Fruit fly (Drosophila melanogaster) whole organism, wandering third instar larva: ENCODE data around the gene CG31087.
A peak's percentile ranks its signal among the peaks of the same experiment; 100 is the strongest.

Experiments used
- Abd-B ChIP-seq: fragments of >200 bp; optimal IDR thresholded peaks from 2 replicates; lab custom pipeline; 2017; ENCODE audit warnings: missing biosample characterization, missing genetic modification characterization
- CG32264 ChIP-seq: fragments of 200-800 bp; sonication (Bioruptor generic); optimal IDR thresholded peaks from 2 replicates; lab custom pipeline; 2016; ENCODE audit warnings: missing biosample characterization, missing genetic modification characterization
- CG9705 ChIP-seq: fragments of 200-800 bp; sonication (Bioruptor generic); optimal IDR thresholded peaks from 2 replicates; lab custom pipeline; 2018; ENCODE audit warnings: missing biosample characterization, mild to moderate bottlenecking, missing genetic modification characterization
- CrebA ChIP-seq: fragments of 200-800 bp; sonication (Bioruptor generic); optimal IDR thresholded peaks from 2 replicates; lab custom pipeline; 2016; ENCODE audit warnings: missing biosample characterization, mild to moderate bottlenecking, missing genetic modification characterization, borderline replicate concordance
- Dfd ChIP-seq: fragments of >200 bp; optimal IDR thresholded peaks from 2 replicates; lab custom pipeline; 2017; ENCODE audit warnings: missing biosample characterization, missing genetic modification characterization
- Dif ChIP-seq: fragments of 200-275, 200-300 bp; sonication (Bioruptor generic); optimal IDR thresholded peaks from 2 replicates; lab custom pipeline; 2018; ENCODE audit warnings: missing biosample characterization, missing genetic modification characterization; ENCODE audit not compliant: partially characterized antibody
- GATAd ChIP-seq: sonication (Bioruptor generic); optimal IDR thresholded peaks from 2 replicates; lab custom pipeline; 2016; ENCODE audit warnings: missing biosample characterization, missing genetic modification characterization
- Hnf4 ChIP-seq: fragments of 200-800 bp; sonication (Bioruptor generic); optimal IDR thresholded peaks from 2 replicates; lab custom pipeline; 2016; ENCODE audit warnings: missing biosample characterization, mild to moderate bottlenecking, missing genetic modification characterization
- Hr78 ChIP-seq: fragments of >200 bp; optimal IDR thresholded peaks from 2 replicates; lab custom pipeline; 2017; ENCODE audit warnings: missing biosample characterization, missing genetic modification characterization
- Hr83 ChIP-seq: fragments of 200-300 bp; sonication (Bioruptor generic); optimal IDR thresholded peaks from 2 replicates; lab custom pipeline; 2016; ENCODE audit warnings: missing biosample characterization, mild to moderate bottlenecking, missing genetic modification characterization, moderate library complexity; ENCODE audit not compliant: poor library complexity, severe bottlenecking
- Jra ChIP-seq: sonication (Bioruptor generic); optimal IDR thresholded peaks from 2 replicates; lab custom pipeline; 2016; ENCODE audit warnings: missing biosample characterization, missing genetic modification characterization
- Mio ChIP-seq: sonication (Bioruptor generic); optimal IDR thresholded peaks from 2 replicates; lab custom pipeline; 2016; ENCODE audit warnings: missing biosample characterization, missing genetic modification characterization
- Myc ChIP-seq: fragments of >200 bp; optimal IDR thresholded peaks from 2 replicates; lab custom pipeline; 2017
- N ChIP-seq: fragments of >200 bp; optimal IDR thresholded peaks from 2 replicates; lab custom pipeline; 2018; ENCODE audit warnings: missing biosample characterization, missing external identifiers, missing genetic modification characterization
- OdsH ChIP-seq: fragments of 200-800 bp; sonication (Bioruptor generic); optimal IDR thresholded peaks from 2 replicates; lab custom pipeline; 2016; ENCODE audit warnings: missing biosample characterization, mild to moderate bottlenecking, missing genetic modification characterization
- Rel ChIP-seq, 2 experiments: fragments of 200-800 bp; sonication (Bioruptor generic) in 1 of 2; optimal IDR thresholded peaks; 2 replicates in 1 of 2; 3 replicates in 1 of 2; lab custom pipeline; 2016 to 2019; ENCODE audit warnings: mild to moderate bottlenecking in 2 of 2, missing biosample characterization in 2 of 2, missing genetic modification characterization in 2 of 2, moderate library complexity in 1 of 2
- Sp1 ChIP-seq: fragments of 200-800 bp; sonication (Bioruptor generic); optimal IDR thresholded peaks from 3 replicates; lab custom pipeline; 2019; ENCODE audit warnings: missing biosample characterization, mild to moderate bottlenecking, missing genetic modification characterization, moderate library complexity
- Vsx2 ChIP-seq: fragments of 200-300, 225-300 bp; sonication (Bioruptor generic); optimal IDR thresholded peaks from 2 replicates; lab custom pipeline; 2018; ENCODE audit warnings: missing biosample characterization, missing genetic modification characterization; ENCODE audit not compliant: partially characterized antibody
- br ChIP-seq: fragments of 200-800 bp; sonication (Bioruptor generic); optimal IDR thresholded peaks from 2 replicates; lab custom pipeline; 2016; ENCODE audit warnings: missing biosample characterization, missing genetic modification characterization
- dl ChIP-seq, 2 experiments: fragments of 175-275, 200-275 bp in 1 of 2; fragments of 200-275 bp in 1 of 2; sonication (Bioruptor generic); optimal IDR thresholded peaks; lab custom pipeline; 2018; ENCODE audit warnings: mild to moderate bottlenecking in 2 of 2, missing biosample characterization in 2 of 2, missing genetic modification characterization in 2 of 2, moderate library complexity in 2 of 2; ENCODE audit not compliant: partially characterized antibody in 2 of 2, insufficient read depth in 1 of 2
- dmrt93B ChIP-seq: fragments of 200-800 bp; sonication (Bioruptor generic); optimal IDR thresholded peaks from 2 replicates; lab custom pipeline; 2018; ENCODE audit warnings: missing biosample characterization, mild to moderate bottlenecking, missing genetic modification characterization
- dsf ChIP-seq: sonication (Bioruptor generic); optimal IDR thresholded peaks from 2 replicates; lab custom pipeline; 2016; ENCODE audit warnings: missing biosample characterization, missing genetic modification characterization, borderline replicate concordance
- ey ChIP-seq: fragments of 200-800 bp; sonication (Bioruptor generic); optimal IDR thresholded peaks from 2 replicates; lab custom pipeline; 2016; ENCODE audit warnings: missing biosample characterization, missing genetic modification characterization
- foxo ChIP-seq, 2 experiments: fragments of 200-800 bp; sonication (Bioruptor generic); optimal IDR thresholded peaks; 2 replicates in 1 of 2; 3 replicates in 1 of 2; lab custom pipeline; 2016 to 2017; ENCODE audit warnings: missing biosample characterization in 2 of 2, missing genetic modification characterization in 2 of 2
- fru ChIP-seq: fragments of 200-800 bp; sonication (Bioruptor generic); optimal IDR thresholded peaks from 3 replicates; lab custom pipeline; 2016; ENCODE audit warnings: missing biosample characterization, mild to moderate bottlenecking, missing genetic modification characterization
- jim ChIP-seq: fragments of 175-275, 200-325 bp; sonication (Bioruptor generic); optimal IDR thresholded peaks from 2 replicates; lab custom pipeline; 2016; ENCODE audit warnings: missing biosample characterization, mild to moderate bottlenecking, missing genetic modification characterization
- rgr ChIP-seq: fragments of 200-800 bp; sonication (Bioruptor generic); optimal IDR thresholded peaks from 3 replicates; lab custom pipeline; 2016; ENCODE audit warnings: missing biosample characterization, mild to moderate bottlenecking, missing genetic modification characterization
- sage ChIP-seq: fragments of 200-800 bp; sonication (Bioruptor generic); optimal IDR thresholded peaks from 2 replicates; lab custom pipeline; 2016; ENCODE audit warnings: missing biosample characterization, mild to moderate bottlenecking, missing genetic modification characterization
- sv ChIP-seq: fragments of 200-800 bp; sonication (Bioruptor generic); optimal IDR thresholded peaks from 3 replicates; lab custom pipeline; 2016; ENCODE audit warnings: missing biosample characterization, missing genetic modification characterization
- tai ChIP-seq: sonication (Bioruptor generic); optimal IDR thresholded peaks from 2 replicates; lab custom pipeline; 2016; ENCODE audit warnings: missing biosample characterization, missing genetic modification characterization

CG31087 gene

DNA sequence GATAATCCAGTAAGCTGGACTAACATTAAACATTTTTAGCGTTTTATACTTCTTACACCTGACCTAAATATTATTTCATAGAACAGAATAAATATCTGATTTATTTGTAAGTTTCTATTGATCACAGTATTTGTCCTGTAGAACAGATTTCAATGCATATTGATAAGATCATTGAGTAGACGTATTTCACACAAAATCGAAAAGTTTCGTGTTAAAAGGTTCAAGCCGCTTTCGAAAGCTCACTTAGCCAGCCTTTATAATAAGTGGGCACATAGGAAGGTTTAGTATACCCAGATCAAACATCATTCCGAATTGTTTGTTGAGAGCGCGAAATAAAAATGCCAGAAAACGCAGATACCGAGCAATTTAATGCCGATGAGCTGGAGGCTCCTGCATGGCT, 24.0 kb downstream of the CG31087 start, which contains the start of gene CG11893:
Gene CG11893 (plus strand): TSS at position 301 of the 400 bp plus-strand sequence.
- TF ChIP-seq dmrt93B (GFP tag; lab: Kevin White, UChicago) = no peak
- no peak for TF ChIP-seq Myc
- no peak for TF ChIP-seq GATAd
- no peak for TF ChIP-seq Dif (GFP tag; lab: Kevin White, UChicago)
- no peak for TF ChIP-seq br (GFP tag; lab: Kevin White, UChicago)
- TF ChIP-seq foxo (GFP tag; optimal IDR thresholded peaks at IDR 0.05; lab: Kevin White, UChicago) = no peak
- no peak for TF ChIP-seq N (GFP tag; lab: Kevin White, UChicago)

DNA sequence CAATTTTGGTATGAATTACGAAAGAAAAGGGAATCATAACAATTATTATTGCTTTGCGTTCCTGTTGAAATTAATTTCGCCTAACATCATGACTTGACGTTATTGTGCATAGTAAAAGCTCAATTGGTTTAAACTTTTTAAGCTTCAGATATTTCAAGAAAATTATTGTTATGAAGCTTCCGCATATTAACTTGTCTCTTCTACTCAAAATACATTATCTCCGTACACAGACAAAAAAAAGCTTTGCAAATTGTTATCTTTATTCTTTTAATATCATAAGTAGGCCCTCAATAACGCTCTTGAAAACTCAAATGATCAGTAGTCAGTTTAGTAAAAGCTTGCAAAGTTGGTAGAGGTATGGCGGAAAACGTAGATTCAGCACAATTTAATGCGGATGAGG, 26.5 kb downstream of the CG31087 start, which contains the start of gene CG13658:
Gene CG13658 (plus strand): TSS at position 347 of the 400 bp plus-strand sequence.
- TF ChIP-seq Hr78 (GFP tag; lab: Kevin White, UChicago) = no peak
- no peak for TF ChIP-seq rgr (GFP tag; lab: Kevin White, UChicago)
- no peak for TF ChIP-seq tai
- TF ChIP-seq, all 38 proteins: peak for 0

DNA sequence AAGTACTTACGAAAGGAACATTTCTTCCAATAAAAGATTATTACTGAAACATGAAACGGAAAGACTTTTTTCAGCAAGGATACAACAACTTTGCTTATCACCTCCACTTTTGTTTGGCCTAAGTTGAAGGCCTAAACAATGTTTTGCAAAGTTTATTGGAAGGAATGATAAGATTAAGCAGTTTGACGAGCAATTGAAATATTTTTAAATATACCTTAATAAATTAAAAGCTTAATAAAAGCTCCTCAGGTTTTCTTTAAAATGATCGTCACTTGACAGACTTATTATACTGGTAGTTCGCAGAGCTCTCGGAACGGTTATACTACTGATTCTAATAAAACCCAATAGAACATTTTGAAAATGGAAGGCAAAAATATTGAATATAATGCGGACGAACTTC, 28.5 kb downstream of the CG31087 start, which contains the start of gene CG31104:
Gene CG31104 (plus strand): TSS at position 301 of the 400 bp plus-strand sequence.
- TF ChIP-seq Dif (GFP tag; lab: Kevin White, UChicago) (no peak), GATAd (no peak), CG32264 (GFP tag; lab: Kevin White, UChicago) (no peak), ey (no peak), jim (GFP tag; lab: Kevin White, UChicago) (no peak), Mio (GFP tag; lab: Kevin White, UChicago) (no peak), Rel (GFP tag; optimal IDR thresholded peaks at IDR 0.05; lab: Kevin White, UChicago) (no peak), Rel (tag; optimal IDR thresholded peaks at IDR 0.05; lab: Kevin White, UChicago) (no peak), dl (GFP tag; optimal IDR thresholded peaks at IDR 0.05; lab: Kevin White, UChicago; ENCODE audit: insufficient read depth in 1 of 2, partially characterized antibody in 2 of 2) (no peak), br (GFP tag; lab: Kevin White, UChicago) (no peak), sv (GFP tag; lab: Kevin White, UChicago) (no peak), dmrt93B (GFP tag; lab: Kevin White, UChicago) (no peak), foxo (GFP tag; optimal IDR thresholded peaks at IDR 0.05; lab: Kevin White, UChicago) (no peak), Hnf4 (GFP tag; lab: Kevin White, UChicago) (no peak), fru (GFP tag; lab: Kevin White, UChicago) (no peak), sage (GFP tag; lab: Kevin White, UChicago) (no peak), Dfd (GFP tag; lab: Kevin White, UChicago) (no peak), tai (no peak)
- TF ChIP-seq, all 38 proteins: peak for 0

DNA sequence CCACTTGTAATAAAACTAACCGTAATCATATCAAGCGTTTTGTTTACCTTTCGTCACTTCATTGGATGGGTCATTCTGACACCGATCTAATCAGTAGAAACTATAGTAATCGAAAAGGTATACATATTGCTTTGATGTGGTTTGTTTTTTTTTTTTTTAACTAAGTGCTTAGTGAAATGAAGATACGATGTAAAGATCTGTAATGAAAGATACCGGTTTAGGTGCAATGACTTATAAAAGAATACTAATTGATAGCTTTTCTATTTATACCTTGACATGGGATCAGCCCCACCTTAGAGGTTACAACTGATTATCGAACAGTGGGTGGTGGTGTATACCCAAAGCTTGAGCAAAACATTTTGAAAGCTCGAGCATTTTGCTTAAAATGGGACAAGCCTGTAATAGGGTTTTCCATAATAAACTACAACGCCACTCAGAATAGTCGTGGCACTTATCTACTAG, 30.4 kb downstream of the CG31087 start, which contains the start of gene CG31300:
Gene CG31300 (plus strand): TSS at position 412 of the 462 bp plus-strand sequence.
- no peak for TF ChIP-seq GATAd
- TF ChIP-seq Sp1 = no peak
- no peak for TF ChIP-seq Hr83 (GFP tag; lab: Kevin White, UChicago)
- TF ChIP-seq Jra (GFP tag; lab: Kevin White, UChicago) = no peak
- no peak for TF ChIP-seq Dif (GFP tag; lab: Kevin White, UChicago)
- no peak for TF ChIP-seq jim (GFP tag; lab: Kevin White, UChicago)
- no peak for TF ChIP-seq Mio (GFP tag; lab: Kevin White, UChicago)

DNA sequence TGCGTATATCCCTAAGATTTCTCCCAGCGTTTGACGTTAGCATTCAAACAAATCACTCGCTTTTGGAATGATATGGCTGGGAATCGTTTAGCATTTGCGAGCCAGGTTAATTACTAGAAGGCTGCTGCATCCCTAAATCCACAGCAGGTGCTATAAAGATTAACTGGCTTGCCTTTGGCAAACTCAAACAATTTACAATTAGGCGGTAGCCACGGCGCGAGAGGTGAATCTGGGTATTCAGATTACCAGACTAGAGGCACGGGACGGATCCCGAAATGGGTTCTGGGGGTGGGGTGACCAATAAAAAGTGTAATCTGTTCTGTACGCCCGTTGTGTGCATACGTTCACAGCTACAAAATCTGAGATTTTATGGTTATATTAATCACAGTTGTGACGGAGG, 32.5 kb downstream of the CG31087 start, which contains the start of gene CG11892:
Gene CG11892 (plus strand): TSS at position 384 of the 400 bp plus-strand sequence.
- TF ChIP-seq Myc (no peak), foxo (GFP tag; optimal IDR thresholded peaks at IDR 0.05; lab: Kevin White, UChicago) (no peak), jim (GFP tag; lab: Kevin White, UChicago) (no peak), fru (GFP tag; lab: Kevin White, UChicago) (peak; percentile 50), CrebA (GFP tag; lab: Kevin White, UChicago) (no peak), Vsx2 (GFP tag; lab: Kevin White, UChicago) (no peak), Abd-B (GFP tag; lab: Kevin White, UChicago) (no peak), CG9705 (no peak), Hr83 (GFP tag; lab: Kevin White, UChicago) (peak; percentile 51), Hnf4 (GFP tag; lab: Kevin White, UChicago) (peak; percentile 24), dmrt93B (GFP tag; lab: Kevin White, UChicago) (no peak), sage (GFP tag; lab: Kevin White, UChicago) (no peak), dsf (GFP tag; lab: Kevin White, UChicago) (no peak), br (GFP tag; lab: Kevin White, UChicago) (peak; percentile 57), rgr (GFP tag; lab: Kevin White, UChicago) (peak; percentile 36), OdsH (GFP tag; lab: Kevin White, UChicago) (peak; percentile 47), Sp1 (peak; percentile 55)
- TF ChIP-seq, all 38 proteins: peak for 7
